Worm (Caenorhabditis elegans) whole organism, L1 larva: ENCODE measurements around the gene ZK1098.6.

Experiments
- C04F5.9 ChIP-seq: sonication (generic microtip); optimal IDR thresholded peaks from 2 replicates; lab custom pipeline; 2016; ENCODE audit warnings: missing genetic modification characterization, missing compliant biosample characterization
- C34B4.2 ChIP-seq: sonication (generic microtip); optimal IDR thresholded peaks from 2 replicates; lab custom pipeline; 2017; ENCODE audit warnings: mild to moderate bottlenecking, missing genetic modification characterization, missing compliant biosample characterization
- F16B12.6 ChIP-seq: fragments of 150-350 bp; optimal IDR thresholded peaks from 2 replicates; lab custom pipeline; 2014; ENCODE audit warnings: missing biosample characterization, missing genetic modification characterization
- alr-1 ChIP-seq: fragments of 200-800 bp; sonication (Bioruptor generic); optimal IDR thresholded peaks from 2 replicates; lab custom pipeline; 2018; ENCODE audit warnings: borderline replicate concordance, mild to moderate bottlenecking, missing genetic modification characterization, missing compliant biosample characterization
- blmp-1 ChIP-seq: fragments of 150-350 bp; optimal IDR thresholded peaks from 2 replicates; lab custom pipeline; 2014; ENCODE audit warnings: missing biosample characterization, missing genetic modification characterization
- ceh-63 ChIP-seq: fragments of 200-800 bp; sonication (Bioruptor generic); optimal IDR thresholded peaks from 2 replicates; lab custom pipeline; 2018; ENCODE audit warnings: mild to moderate bottlenecking, missing genetic modification characterization, missing compliant biosample characterization
- ceh-8 ChIP-seq: fragments of 200-800 bp; sonication (Bioruptor generic); optimal IDR thresholded peaks from 2 replicates; lab custom pipeline; 2018; ENCODE audit warnings: mild to moderate bottlenecking, missing genetic modification characterization, moderate library complexity, missing compliant biosample characterization
- ceh-82 ChIP-seq, 3 experiments: fragments of 150-350 bp in 1 of 3; sonication (generic microtip) in 2 of 3; optimal IDR thresholded peaks; 2 replicates each; lab custom pipeline; 2014 to 2017; ENCODE audit warnings: missing biosample characterization in 3 of 3, missing genetic modification characterization in 3 of 3
- ceh-90 ChIP-seq: sonication (generic microtip); optimal IDR thresholded peaks from 2 replicates; lab custom pipeline; 2016; ENCODE audit warnings: missing genetic modification characterization, missing compliant biosample characterization
- dpl-1 ChIP-seq, 3 experiments: fragments of 150-350 bp in 2 of 3; sonication (generic microtip) in 1 of 3; optimal IDR thresholded peaks; 2 replicates each; lab custom pipeline; 2014 to 2017; ENCODE audit warnings: missing biosample characterization in 3 of 3, missing genetic modification characterization in 3 of 3, missing genetic modification reagents in 3 of 3
- efl-1 ChIP-seq, 4 experiments: fragments of 150-350 bp; optimal IDR thresholded peaks in 3 of 4; peaks in 1 of 4; 1 replicate in 1 of 4; 2 replicates in 3 of 4; lab custom pipeline; 2014; ENCODE audit warnings: missing biosample characterization in 2 of 4, missing genetic modification characterization in 2 of 4, missing genetic modification reagents in 2 of 4
- egl-27 ChIP-seq, 2 experiments: fragments of 150-350 bp in 1 of 2; sonication (generic microtip); optimal IDR thresholded peaks; 3 replicates each; lab custom pipeline; 2017 to 2018; ENCODE audit warnings: missing biosample characterization in 2 of 2, missing genetic modification characterization in 2 of 2, missing genetic modification reagents in 2 of 2
- elt-2 ChIP-seq: sonication (generic microtip); optimal IDR thresholded peaks from 2 replicates; lab custom pipeline; 2016; ENCODE audit warnings: missing genetic modification characterization, mild to moderate bottlenecking, inconsistent platforms, missing compliant biosample characterization, missing genetic modification reagents
- elt-3 ChIP-seq, 6 experiments: fragments of 150-350 bp in 1 of 6; sonication (generic microtip); optimal IDR thresholded peaks; 2 replicates each; lab custom pipeline; 2017 to 2018; ENCODE audit warnings: missing biosample characterization in 6 of 6, missing genetic modification characterization in 6 of 6, inconsistent platforms in 1 of 6
- fkh-10 ChIP-seq: sonication (generic microtip); optimal IDR thresholded peaks from 2 replicates; lab custom pipeline; 2017; ENCODE audit warnings: missing biosample characterization, missing genetic modification reagents, missing genetic modification characterization
- fkh-8 ChIP-seq: sonication (generic microtip); optimal IDR thresholded peaks from 2 replicates; lab custom pipeline; 2016; ENCODE audit warnings: mild to moderate bottlenecking, missing genetic modification characterization, missing compliant biosample characterization
- fos-1 ChIP-seq: fragments of 150-350 bp; optimal IDR thresholded peaks from 2 replicates; lab custom pipeline; 2014; ENCODE audit warnings: missing biosample characterization, missing genetic modification characterization
- hlh-17 ChIP-seq: fragments of 200-800 bp; sonication (Bioruptor generic); optimal IDR thresholded peaks from 2 replicates; lab custom pipeline; 2018; ENCODE audit warnings: missing genetic modification characterization, mild to moderate bottlenecking, missing compliant biosample characterization, moderate library complexity, borderline replicate concordance
- isw-1 ChIP-seq: fragments of 200-800 bp; sonication (Bioruptor generic); IDR thresholded peaks from 2 replicates; pipeline ENCODE4 v1.3.6; 2022; ENCODE audit warnings: missing genetic modification characterization, missing compliant biosample characterization
- lin-13 ChIP-seq: fragments of 150-350 bp; optimal IDR thresholded peaks from 2 replicates; lab custom pipeline; 2014; ENCODE audit warnings: missing biosample characterization, missing genetic modification reagents, missing genetic modification characterization
- lin-14 ChIP-seq: fragments of 200-800 bp; sonication (Bioruptor generic); optimal IDR thresholded peaks from 2 replicates; lab custom pipeline; 2018; ENCODE audit warnings: mild to moderate bottlenecking, missing genetic modification characterization, moderate library complexity, missing compliant biosample characterization
- lin-15B ChIP-seq: fragments of 150-350 bp; sonication (generic microtip); optimal IDR thresholded peaks from 3 replicates; lab custom pipeline; 2014; ENCODE audit warnings: missing biosample characterization, missing genetic modification characterization
- lin-35 ChIP-seq, 2 experiments: fragments of 150-350 bp; optimal IDR thresholded peaks; 2 replicates each; lab custom pipeline; 2014; ENCODE audit warnings: missing biosample characterization in 2 of 2, missing genetic modification characterization in 2 of 2, missing genetic modification reagents in 2 of 2
- lin-39 ChIP-seq: fragments of 150-350 bp; optimal IDR thresholded peaks from 2 replicates; lab custom pipeline; 2014; ENCODE audit warnings: missing biosample characterization, missing genetic modification reagents, missing genetic modification characterization
- lsy-2 ChIP-seq, 2 experiments: fragments of 150-350 bp; optimal IDR thresholded peaks; 2 replicates each; lab custom pipeline; 2014; ENCODE audit warnings: missing biosample characterization in 2 of 2, missing genetic modification characterization in 2 of 2
- mab-9 ChIP-seq: fragments of 200-800 bp; sonication (Bioruptor generic); IDR thresholded peaks from 2 replicates; pipeline ENCODE4 v1.3.6; 2022; ENCODE audit warnings: missing genetic modification reagents, missing genetic modification characterization, missing compliant biosample characterization
- mep-1 ChIP-seq: fragments of 150-350 bp; optimal IDR thresholded peaks from 2 replicates; lab custom pipeline; 2014; ENCODE audit warnings: missing biosample characterization, missing genetic modification characterization
- nhr-28 ChIP-seq: fragments of 150-350 bp; optimal IDR thresholded peaks from 2 replicates; lab custom pipeline; 2014; ENCODE audit warnings: missing biosample characterization, missing genetic modification characterization
- nhr-47 ChIP-seq: sonication (generic microtip); optimal IDR thresholded peaks from 2 replicates; lab custom pipeline; 2016; ENCODE audit warnings: mild to moderate bottlenecking, missing genetic modification characterization, moderate library complexity, missing compliant biosample characterization
- nhr-77 ChIP-seq: fragments of 150-350 bp; optimal IDR thresholded peaks from 2 replicates; lab custom pipeline; 2014; ENCODE audit warnings: missing biosample characterization, missing genetic modification characterization
- nhr-85 ChIP-seq: sonication (generic microtip); peaks from one replicate; lab custom pipeline; 2016; ENCODE audit warnings: missing genetic modification characterization, inconsistent platforms, missing compliant biosample characterization
- pag-3 ChIP-seq: sonication (generic microtip); optimal IDR thresholded peaks from 2 replicates; lab custom pipeline; 2017; ENCODE audit warnings: missing genetic modification characterization, mild to moderate bottlenecking, missing compliant biosample characterization, antibody characterized with exemption, borderline replicate concordance; ENCODE audit not compliant: insufficient read depth
- pqm-1 ChIP-seq: sonication (generic microtip); optimal IDR thresholded peaks from 3 replicates; lab custom pipeline; 2017; ENCODE audit warnings: missing biosample characterization, missing genetic modification characterization
- rnt-1 ChIP-seq: sonication (generic microtip); optimal IDR thresholded peaks from 2 replicates; lab custom pipeline; 2016; ENCODE audit warnings: mild to moderate bottlenecking, missing genetic modification characterization, moderate library complexity, missing compliant biosample characterization
- skn-1 ChIP-seq: fragments of 150-350 bp; optimal IDR thresholded peaks from 2 replicates; lab custom pipeline; 2014; ENCODE audit warnings: missing biosample characterization, missing genetic modification characterization
- snpc-4 ChIP-seq: fragments of 150-350 bp; optimal IDR thresholded peaks from 2 replicates; lab custom pipeline; 2014; ENCODE audit warnings: missing biosample characterization, missing genetic modification characterization
- snu-23 ChIP-seq: sonication (generic microtip); optimal IDR thresholded peaks from 2 replicates; lab custom pipeline; 2016; ENCODE audit warnings: missing genetic modification characterization, missing compliant biosample characterization
- sox-4 ChIP-seq: sonication (generic microtip); optimal IDR thresholded peaks from 2 replicates; lab custom pipeline; 2016; ENCODE audit warnings: missing genetic modification characterization, missing compliant biosample characterization
- sptf-1 ChIP-seq: fragments of 150-350 bp; optimal IDR thresholded peaks from 2 replicates; lab custom pipeline; 2014; ENCODE audit warnings: missing biosample characterization, missing genetic modification characterization
- swsn-7 ChIP-seq: sonication (generic microtip); optimal IDR thresholded peaks from 2 replicates; lab custom pipeline; 2016; ENCODE audit warnings: missing genetic modification characterization, missing compliant biosample characterization
- unc-86 ChIP-seq: sonication (generic microtip); optimal IDR thresholded peaks from 2 replicates; lab custom pipeline; 2016; ENCODE audit warnings: missing genetic modification characterization, missing compliant biosample characterization
- unc-98 ChIP-seq: fragments of 200-800 bp; sonication (Bioruptor generic); IDR thresholded peaks from 2 replicates; pipeline ENCODE4 v1.3.6; 2022; ENCODE audit warnings: missing genetic modification characterization, missing compliant biosample characterization
- vab-15 ChIP-seq: sonication (generic microtip); optimal IDR thresholded peaks from 2 replicates; lab custom pipeline; 2017; ENCODE audit warnings: missing genotype, mild to moderate bottlenecking, missing genetic modification characterization, missing compliant biosample characterization
- xbp-1 ChIP-seq: sonication (generic microtip); optimal IDR thresholded peaks from 2 replicates; lab custom pipeline; 2016; ENCODE audit warnings: missing genetic modification characterization, missing compliant biosample characterization
- zag-1 ChIP-seq: fragments of 150-350 bp; optimal IDR thresholded peaks from 2 replicates; lab custom pipeline; 2014; ENCODE audit warnings: missing biosample characterization, missing genetic modification characterization
- ztf-4 ChIP-seq: fragments of 150-350 bp; optimal IDR thresholded peaks from 2 replicates; lab custom pipeline; 2014; ENCODE audit warnings: missing biosample characterization, missing genetic modification characterization

The ZK1098.6 gene

ce11 chrIII:9526851-9527250 is at the start of gene ZK1098.6:
Gene ZK1098.6, plus strand, starts transcription at chrIII:9527151.
- TF ChIP-seq C04F5.9 (no peak), fkh-8 (tag; lab: Kevin White, UChicago) (no peak), ceh-90 (tag; lab: Kevin White, UChicago) (no peak), mep-1 (tag; lab: Kevin White, UChicago) (no peak), pag-3 (tag; lab: Kevin White, UChicago) (no peak), lin-14 (GFP tag; lab: Kevin White, UChicago) (no peak), swsn-7 (tag; lab: Kevin White, UChicago) (no peak), lin-15B (tag; lab: Kevin White, UChicago) (no peak), unc-98 (GFP tag; lab: Robert Waterston, UW) (no peak), ceh-63 (GFP tag; lab: Kevin White, UChicago) (no peak), lin-35 (GFP tag; optimal IDR thresholded peaks at IDR 0.05; lab: Kevin White, UChicago) (no peak), skn-1 (tag; lab: Kevin White, UChicago) (no peak), xbp-1 (tag; lab: Kevin White, UChicago) (no peak), snpc-4 (no peak), pqm-1 (tag; lab: Kevin White, UChicago) (no peak), unc-86 (no peak), fkh-10 (no peak)
- TF ChIP-seq, all 84 proteins: peak for 0

ce11 chrIII:9482423-9482993 is 44.4 kb upstream of the ZK1098.6 start:
- TF ChIP-seq lsy-2 (tag; optimal IDR thresholded peaks at IDR 0.05; lab: Kevin White, UChicago) (peak in 1 of 2 experiments; percentile 6), nhr-85 (tag; lab: Kevin White, UChicago) (peak; percentile 51), pqm-1 (tag; lab: Kevin White, UChicago) (no peak), sptf-1 (tag; lab: Kevin White, UChicago) (no peak), blmp-1 (tag; lab: Kevin White, UChicago) (peak; percentile 39), zag-1 (tag; lab: Kevin White, UChicago) (no peak), lin-13 (GFP tag; lab: Kevin White, UChicago) (peak; percentile 4), sox-4 (tag; lab: Kevin White, UChicago) (no peak), efl-1 (optimal IDR thresholded peaks at IDR 0.05; lab: Kevin White, UChicago) (no peak), efl-1 (GFP tag; optimal IDR thresholded peaks at IDR 0.05 in 1 of 2; lab: Kevin White, UChicago) (peak in 1 of 2 experiments; percentile 84), isw-1 (no peak), dpl-1 (GFP tag; optimal IDR thresholded peaks at IDR 0.05; lab: Kevin White, UChicago) (peak in 1 of 3 experiments; percentile 3), fos-1 (tag; lab: Kevin White, UChicago) (no peak), ztf-4 (tag; lab: Kevin White, UChicago) (no peak), nhr-77 (tag; lab: Kevin White, UChicago) (no peak), snu-23 (GFP tag; lab: Kevin White, UChicago) (peak; percentile 7), lin-14 (GFP tag; lab: Kevin White, UChicago) (peak; percentile 67), vab-15 (tag; lab: Kevin White, UChicago) (no peak), mep-1 (tag; lab: Kevin White, UChicago) (peak; percentile 37)

- TF ChIP-seq nhr-28, result no peak
- TF ChIP-seq swsn-7 (tag; lab: Kevin White, UChicago), result peak; percentile 27
- peak; percentile 40 for TF ChIP-seq rnt-1
- TF ChIP-seq lin-35 (GFP tag; optimal IDR thresholded peaks at IDR 0.05; lab: Kevin White, UChicago), result peak in 1 of 2 experiments; percentile 32
- TF ChIP-seq C34B4.2, result no peak
- TF ChIP-seq nhr-77 (tag; lab: Kevin White, UChicago), result no peak
- TF ChIP-seq lin-39 (tag; lab: Kevin White, UChicago), result no peak
- peak in 1 of 3 experiments; percentile 41 for TF ChIP-seq dpl-1 (GFP tag; optimal IDR thresholded peaks at IDR 0.05; lab: Kevin White, UChicago)
- no peak for TF ChIP-seq ceh-63 (GFP tag; lab: Kevin White, UChicago)
- no peak for TF ChIP-seq ceh-8 (GFP tag; lab: Kevin White, UChicago)
- TF ChIP-seq elt-3 (tag; optimal IDR thresholded peaks at IDR 0.05; lab: Kevin White, UChicago), result no peak
- no peak for TF ChIP-seq alr-1 (tag; lab: Kevin White, UChicago)
- TF ChIP-seq hlh-17 (GFP tag; lab: Kevin White, UChicago), result no peak
- TF ChIP-seq elt-2, result no peak
- no peak for TF ChIP-seq egl-27 (tag; optimal IDR thresholded peaks at IDR 0.05; lab: Kevin White, UChicago)
- peak in 1 of 2 experiments; percentile 64 for TF ChIP-seq lsy-2 (tag; optimal IDR thresholded peaks at IDR 0.05; lab: Kevin White, UChicago)
- peak in 1 of 3 experiments; percentile 49 for TF ChIP-seq ceh-82 (tag; optimal IDR thresholded peaks at IDR 0.05; lab: Kevin White, UChicago)
- no peak for TF ChIP-seq ceh-90 (tag; lab: Kevin White, UChicago)
- peak; percentile 15 for TF ChIP-seq isw-1
- TF ChIP-seq lin-13 (GFP tag; lab: Kevin White, UChicago), result no peak
- TF ChIP-seq F16B12.6 (tag; lab: Kevin White, UChicago), result no peak
- no peak for TF ChIP-seq fkh-10
- peak; percentile 76 for TF ChIP-seq lin-14 (GFP tag; lab: Kevin White, UChicago)
- no peak for TF ChIP-seq nhr-47
- no peak for TF ChIP-seq mab-9 (GFP tag; lab: Robert Waterston, UW)
Observed at ce11 chrIII:9483716-9484115, 43.2 kb upstream of the ZK1098.6 start.
